Worm (Caenorhabditis elegans): ENCODE measurements around the gene F56B3.11.
A peak's percentile ranks its signal among the peaks of the same experiment; 100 is the strongest.

Gene F56B3.11

ce11 chrIV:782393-782792, 14.0 kb downstream of the F56B3.11 start:
- TF ChIP-seq nhr-76 (tag; optimal IDR thresholded peaks at IDR 0.05) (no peak), rbr-2 (tag; optimal IDR thresholded peaks at IDR 0.05) (no peak), zfp-2 (tag; optimal IDR thresholded peaks at IDR 0.05) (no peak), daf-16 (GFP tag; optimal IDR thresholded peaks at IDR 0.05) (no peak), daf-16 (tag; optimal IDR thresholded peaks at IDR 0.05) (peak; percentile 81), hmg-1.1 (GFP tag; IDR thresholded peaks at IDR 0.05) (no peak), duxl-1 (tag; optimal IDR thresholded peaks at IDR 0.05; ENCODE audit: poor library complexity) (no peak), set-16 (GFP tag; IDR thresholded peaks at IDR 0.05) (no peak), lir-3 (tag; optimal IDR thresholded peaks at IDR 0.05) (no peak), arid-1 (GFP tag; conservative IDR thresholded peaks at IDR 0.05) (no peak), Y105C5A.15 (GFP tag; IDR thresholded peaks at IDR 0.05) (no peak), nhr-48 (tag; optimal IDR thresholded peaks at IDR 0.05) (no peak), cey-2 (tag; optimal IDR thresholded peaks at IDR 0.05; ENCODE audit: borderline replicate concordance, insufficient read depth) (no peak), aly-2 (tag; optimal IDR thresholded peaks at IDR 0.05) (no peak), ZK546.5 (tag; optimal IDR thresholded peaks at IDR 0.05) (no peak), dmd-6 (GFP tag; IDR thresholded peaks at IDR 0.05) (peak; percentile 39; the same call in 1 of the 2 replicates), jun-1 (tag; optimal IDR thresholded peaks at IDR 0.05) (no peak)

- peak; percentile 12 for TF ChIP-seq nhr-28 (tag; optimal IDR thresholded peaks at IDR 0.05)
- no peak for TF ChIP-seq mes-2 (tag; optimal IDR thresholded peaks at IDR 0.05; ENCODE audit: poor library complexity, severe bottlenecking)
- no peak for TF ChIP-seq daf-16 (GFP tag; optimal IDR thresholded peaks at IDR 0.05)
- peak; percentile 41 for TF ChIP-seq daf-16 (tag; optimal IDR thresholded peaks at IDR 0.05)
Measured at ce11 chrIV:778484-778883, 17.9 kb downstream of the F56B3.11 start, which contains the start of gene ugt-52. TSS of gene ugt-52 (plus strand) at chrIV:778784.

ce11 chrIV:773580-773979, 22.8 kb downstream of the F56B3.11 start:
- no peak for TF ChIP-seq zip-2 (tag; optimal IDR thresholded peaks at IDR 0.05)
- TF ChIP-seq nhr-25 (tag; optimal IDR thresholded peaks at IDR 0.05; ENCODE audit: borderline replicate concordance, insufficient read depth): no peak
- TF ChIP-seq F26F4.8 (GFP tag; conservative IDR thresholded peaks at IDR 0.05): no peak
- no peak for TF ChIP-seq lin-29 (GFP tag; IDR thresholded peaks at IDR 0.05)
- TF ChIP-seq ceh-82 (tag; optimal IDR thresholded peaks at IDR 0.05): no peak
- TF ChIP-seq hmg-1.1 (GFP tag; IDR thresholded peaks at IDR 0.05): no peak
- no peak for TF ChIP-seq lir-3 (tag; optimal IDR thresholded peaks at IDR 0.05)
- no peak for TF ChIP-seq spr-1 (tag; optimal IDR thresholded peaks at IDR 0.05)
- TF ChIP-seq ceh-20 (GFP tag; IDR thresholded peaks at IDR 0.05): no peak
- no peak for TF ChIP-seq tra-1 (GFP tag; IDR thresholded peaks at IDR 0.05)
- no peak for TF ChIP-seq duxl-1 (tag; optimal IDR thresholded peaks at IDR 0.05; ENCODE audit: poor library complexity)
- TF ChIP-seq dmd-9 (GFP tag; IDR thresholded peaks at IDR 0.05): no peak
- no peak for TF ChIP-seq T20F7.1 (GFP tag; optimal IDR thresholded peaks at IDR 0.05)
- no peak for TF ChIP-seq daf-16 (GFP tag; optimal IDR thresholded peaks at IDR 0.05)
- TF ChIP-seq daf-16 (tag; optimal IDR thresholded peaks at IDR 0.05): no peak
- TF ChIP-seq rbr-2 (tag; optimal IDR thresholded peaks at IDR 0.05): no peak
- TF ChIP-seq arid-1 (GFP tag; conservative IDR thresholded peaks at IDR 0.05): no peak
- no peak for TF ChIP-seq fos-1 (tag; optimal IDR thresholded peaks at IDR 0.05)
- no peak for TF ChIP-seq madf-5 (GFP tag; IDR thresholded peaks at IDR 0.05)
- TF ChIP-seq F49E8.2 (tag; optimal IDR thresholded peaks at IDR 0.05; ENCODE audit: borderline replicate concordance): no peak

ce11 chrIV:772931-773330, 23.4 kb downstream of the F56B3.11 start, which contains the start of gene mrpl-2:
TSS of gene mrpl-2 (plus strand) at chrIV:773237.
- TF ChIP-seq lin-38 (GFP tag; IDR thresholded peaks at IDR 0.05) (peak; percentile 90), dpl-1 (GFP tag; optimal IDR thresholded peaks at IDR 0.05) (peak; percentile 76), vab-7 (GFP tag; IDR thresholded peaks at IDR 0.05) (no peak), mes-2 (tag; optimal IDR thresholded peaks at IDR 0.05; ENCODE audit: poor library complexity, severe bottlenecking) (peak; percentile 33)
